Worm (Caenorhabditis elegans): ENCODE data around the gene ptp-8.
"Not testable (repeated sequence)": the region's sequence is repeated elsewhere in the genome, so short reads cannot be mapped to it uniquely, and the experiment has no call there.

The ptp-8 gene

DNA sequence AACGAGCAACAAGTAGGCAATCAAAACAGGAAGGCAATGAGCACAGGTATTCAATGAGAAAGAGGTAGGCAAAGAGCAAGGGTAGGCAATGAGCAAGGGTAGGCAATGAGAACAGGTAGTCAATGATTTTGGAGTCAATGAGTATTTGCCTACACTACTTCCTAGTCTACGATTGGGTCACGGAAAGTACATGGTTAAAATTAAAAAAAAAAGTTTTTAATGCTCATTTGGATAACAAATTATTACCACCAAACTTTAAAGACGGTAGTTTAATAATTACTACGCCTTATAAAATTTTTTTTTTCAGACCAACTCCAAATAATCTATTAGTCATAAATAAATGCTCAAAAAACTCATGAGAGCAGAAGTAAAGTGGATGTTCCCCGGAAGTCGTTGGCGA, at the start of gene ptp-8:
Gene ptp-8, plus strand, starts transcription at position 301 of the 400 bp plus-strand sequence.
- TF ChIP-seq unc-62 (GFP tag; optimal IDR thresholded peaks at IDR 0.05): no peak

- TF ChIP-seq unc-62 (GFP tag; optimal IDR thresholded peaks at IDR 0.05): no peak
These were observed 49.2 kb upstream of the ptp-8 start, which contains the start of gene ocr-4 for ce11 chrIV:7332695-7333094. Gene ocr-4, minus strand, starts transcription at chrIV:7332795.

- no peak for TF ChIP-seq unc-62 (GFP tag; optimal IDR thresholded peaks at IDR 0.05)
These were observed 43.8 kb upstream of the ptp-8 start for ce11 chrIV:7338042-7338441.

- no peak for TF ChIP-seq unc-62 (GFP tag; optimal IDR thresholded peaks at IDR 0.05)
These were observed 42.8 kb upstream of the ptp-8 start for ce11 chrIV:7339095-7339494.

- no peak for TF ChIP-seq unc-62 (GFP tag; optimal IDR thresholded peaks at IDR 0.05)
These were observed 39.7 kb upstream of the ptp-8 start for ce11 chrIV:7342144-7342543.

DNA sequence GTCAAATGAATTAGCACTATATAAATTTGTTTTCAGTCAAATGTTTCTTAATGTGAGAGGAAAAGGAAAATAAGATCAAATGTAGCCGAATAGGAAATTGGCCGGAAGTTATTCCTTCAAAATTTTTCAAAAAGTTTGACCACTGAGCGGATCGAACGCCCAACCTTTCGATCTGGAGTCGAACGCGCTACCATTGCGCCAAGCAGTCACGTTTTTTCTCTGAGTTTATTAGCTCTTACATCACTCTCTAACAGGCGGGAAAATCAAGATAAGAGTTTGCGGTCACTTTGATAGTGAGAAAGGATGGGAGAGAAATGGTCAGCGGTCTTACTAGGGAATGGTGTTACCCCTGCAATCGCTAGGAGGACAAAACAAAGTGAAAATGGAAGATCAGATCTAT, 37.8 kb upstream of the ptp-8 start:
- no peak for TF ChIP-seq unc-62 (GFP tag; optimal IDR thresholded peaks at IDR 0.05)

DNA sequence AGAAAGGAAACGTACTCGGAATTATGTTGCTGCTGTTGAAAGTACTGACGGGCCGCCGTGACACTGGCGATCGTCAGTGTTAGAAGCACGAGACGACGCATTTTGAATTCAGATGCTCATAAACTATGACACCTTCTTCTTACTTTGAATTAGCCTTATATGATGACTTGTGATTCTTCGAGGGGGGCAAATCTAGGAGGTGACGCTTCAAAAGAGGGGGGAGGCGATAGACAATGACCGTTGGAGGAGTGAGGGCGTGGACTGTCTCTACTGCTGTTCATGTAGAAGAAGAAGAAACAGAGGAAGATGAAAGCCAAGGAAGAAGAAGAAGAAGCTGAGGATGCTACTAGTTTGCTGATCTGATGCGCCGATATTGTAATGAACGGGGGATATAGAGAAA, 35.1 kb upstream of the ptp-8 start, which contains the start of gene daf-42:
Gene daf-42, minus strand, starts transcription at position 101 of the 400 bp plus-strand sequence.
- TF ChIP-seq unc-62 (GFP tag; optimal IDR thresholded peaks at IDR 0.05): no peak

DNA sequence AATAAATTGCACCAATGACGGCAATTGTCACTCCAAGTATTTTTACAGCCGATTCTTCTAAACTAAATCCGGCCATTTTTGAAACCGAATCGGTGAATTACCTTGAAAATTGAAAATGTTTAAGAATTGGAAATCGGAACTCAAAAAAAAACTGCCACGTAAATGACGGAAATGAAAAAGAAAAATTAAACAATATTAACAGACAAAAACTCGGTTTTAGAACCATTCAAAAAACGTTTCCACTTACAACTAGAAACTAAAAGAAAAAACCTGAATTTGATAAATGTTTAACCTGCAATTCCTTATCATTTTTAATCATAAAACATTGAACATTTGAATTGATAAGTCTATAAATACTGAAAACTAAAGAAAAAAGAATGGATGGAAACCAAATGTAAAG, 16.8 kb upstream of the ptp-8 start, which contains the start of gene Y40C5A.4:
Gene Y40C5A.4, minus strand, starts transcription at position 101 of the 400 bp plus-strand sequence.
- TF ChIP-seq unc-62 (GFP tag; optimal IDR thresholded peaks at IDR 0.05): not testable (repeated sequence)

DNA sequence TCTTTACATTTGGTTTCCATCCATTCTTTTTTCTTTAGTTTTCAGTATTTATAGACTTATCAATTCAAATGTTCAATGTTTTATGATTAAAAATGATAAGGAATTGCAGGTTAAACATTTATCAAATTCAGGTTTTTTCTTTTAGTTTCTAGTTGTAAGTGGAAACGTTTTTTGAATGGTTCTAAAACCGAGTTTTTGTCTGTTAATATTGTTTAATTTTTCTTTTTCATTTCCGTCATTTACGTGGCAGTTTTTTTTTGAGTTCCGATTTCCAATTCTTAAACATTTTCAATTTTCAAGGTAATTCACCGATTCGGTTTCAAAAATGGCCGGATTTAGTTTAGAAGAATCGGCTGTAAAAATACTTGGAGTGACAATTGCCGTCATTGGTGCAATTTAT, 7.0 kb upstream of the ptp-8 start, which contains the start of gene T12B3.3:
Gene T12B3.3, plus strand, starts transcription at position 301 of the 400 bp plus-strand sequence.
- TF ChIP-seq unc-62 (GFP tag; optimal IDR thresholded peaks at IDR 0.05): not testable (repeated sequence)

DNA sequence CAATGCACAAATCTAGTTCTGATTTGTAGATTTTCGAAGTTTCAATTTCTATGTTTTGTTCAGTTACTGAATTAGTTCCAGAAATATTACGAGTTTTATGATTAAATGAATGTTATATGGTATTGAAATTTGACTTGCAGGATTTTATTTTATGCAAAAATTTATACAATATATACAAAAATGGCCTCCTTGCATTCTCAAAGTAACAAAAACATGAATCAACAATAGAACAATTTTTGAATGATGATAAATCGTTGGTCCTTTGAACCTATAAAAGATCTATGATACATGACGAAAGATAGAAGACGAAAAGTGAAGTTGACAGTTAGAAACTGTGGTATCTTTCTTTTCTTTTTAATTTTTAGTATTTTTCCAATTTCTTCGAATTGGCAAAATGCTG, 5.3 kb upstream of the ptp-8 start, which contains the start of gene T12B3.2:
Gene T12B3.2, plus strand, starts transcription at position 301 of the 400 bp plus-strand sequence.
- TF ChIP-seq unc-62 (GFP tag; optimal IDR thresholded peaks at IDR 0.05): no peak

ce11 chrIV:7386835-7387551, 5.1 kb downstream of the ptp-8 start:
- TF ChIP-seq unc-62 (GFP tag; optimal IDR thresholded peaks at IDR 0.05): no peak

DNA sequence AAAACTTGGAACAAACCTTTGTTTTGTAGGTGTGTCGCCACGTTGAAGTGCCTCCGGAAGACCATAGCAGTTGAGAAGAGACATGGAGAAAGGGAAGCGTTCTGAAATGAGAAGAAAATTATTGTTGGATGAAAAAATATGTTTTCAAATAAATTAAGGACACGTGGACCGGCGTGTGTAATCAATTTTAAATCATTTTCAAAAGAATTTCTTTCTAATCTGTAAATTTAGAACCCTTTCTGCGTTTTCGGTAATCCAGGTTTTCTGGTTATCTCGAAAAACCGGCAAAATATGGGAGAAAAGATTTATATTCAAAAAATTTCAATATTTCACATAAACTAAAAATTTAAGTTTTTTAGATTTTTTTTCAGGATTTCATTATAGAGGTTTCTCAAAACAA, 7.0 kb downstream of the ptp-8 start, which contains the start of gene mob-3:
Gene mob-3, minus strand, starts transcription at position 101 of the 400 bp plus-strand sequence.
- TF ChIP-seq unc-62 (GFP tag; optimal IDR thresholded peaks at IDR 0.05): no peak

ce11 chrIV:7389719-7390118, 7.9 kb downstream of the ptp-8 start:
- no peak for TF ChIP-seq unc-62 (GFP tag; optimal IDR thresholded peaks at IDR 0.05)

- no peak for TF ChIP-seq unc-62 (GFP tag; optimal IDR thresholded peaks at IDR 0.05)
These were observed 8.4 kb downstream of the ptp-8 start for ce11 chrIV:7390126-7390766.

DNA sequence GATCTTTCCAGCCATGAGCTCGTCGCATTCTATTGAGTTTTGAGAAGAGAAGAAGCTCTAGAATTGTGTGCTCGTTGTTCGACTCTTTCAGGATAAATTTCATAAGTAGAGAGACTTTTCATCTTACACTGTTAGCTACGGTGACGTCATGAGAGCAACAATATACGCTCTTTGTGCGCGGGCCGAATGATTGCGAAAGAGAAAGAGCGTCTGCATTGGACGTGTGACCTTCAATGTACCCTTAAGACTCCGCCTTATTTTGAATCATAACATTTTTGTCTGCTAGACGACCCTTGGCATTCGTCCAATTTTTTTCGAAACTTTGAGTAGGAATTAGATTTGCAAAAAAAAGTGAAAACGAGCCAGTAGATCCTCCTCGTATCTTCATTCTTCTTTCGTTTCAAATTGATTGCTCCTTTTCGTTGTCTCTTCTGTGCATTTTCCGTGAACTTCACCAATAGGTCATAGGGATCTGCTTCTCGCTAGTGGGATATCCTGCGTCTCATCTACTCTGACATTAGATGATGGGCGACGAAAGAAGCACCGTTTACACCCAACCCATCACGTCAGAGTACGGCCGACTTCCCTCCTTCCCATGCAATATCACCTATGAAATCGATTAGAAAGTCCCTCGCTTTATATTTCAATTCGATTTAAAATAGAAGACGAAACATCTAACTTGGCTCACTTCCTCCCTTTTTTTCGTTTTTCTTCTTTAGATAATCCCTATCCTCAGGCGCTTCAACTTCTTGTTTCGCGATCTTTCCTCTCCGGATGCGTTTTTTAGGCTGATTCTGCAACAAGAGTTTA, 9.9 kb downstream of the ptp-8 start:
- TF ChIP-seq unc-62 (GFP tag; optimal IDR thresholded peaks at IDR 0.05): no peak

DNA sequence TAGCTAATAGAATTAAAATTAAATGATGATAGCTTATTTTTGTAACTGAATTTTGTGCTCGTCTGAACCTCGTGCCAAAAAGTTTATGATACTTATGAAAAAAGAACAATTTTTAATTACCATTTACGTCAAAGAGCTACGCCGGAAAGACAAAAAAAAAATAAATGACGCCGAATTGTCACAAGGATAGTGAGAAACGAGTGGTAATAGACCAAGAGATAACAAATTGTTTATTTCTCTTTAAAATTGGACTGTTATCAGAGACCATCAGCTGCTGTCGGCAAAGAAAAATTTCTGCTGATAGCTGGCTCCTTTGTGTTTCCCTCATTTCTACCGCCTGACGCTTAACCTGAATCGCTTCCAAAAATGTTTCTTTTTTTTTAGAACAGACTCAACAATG, 11.8 kb downstream of the ptp-8 start, which contains the start of gene pitr-1:
Gene pitr-1, plus strand, starts transcription at position 386 of the 400 bp plus-strand sequence.
- TF ChIP-seq unc-62 (GFP tag; optimal IDR thresholded peaks at IDR 0.05): no peak
